Fruit fly (Drosophila melanogaster) whole organism, embryonic: ENCODE results near the gene Pss.
A peak's percentile ranks its signal among the peaks of the same experiment; 100 is the strongest.

Source experiments
- ATbp ChIP-seq: fragments of 200-800 bp; sonication (Bioruptor generic); optimal IDR thresholded peaks from 2 replicates; lab custom pipeline; 2017; ENCODE audit warnings: missing biosample characterization, mild to moderate bottlenecking, missing genetic modification characterization, missing genetic modification reagents
- B-H2 ChIP-seq: fragments of 200-800 bp; sonication (Bioruptor generic); optimal IDR thresholded peaks from 2 replicates; lab custom pipeline; 2018; ENCODE audit warnings: missing biosample characterization, mild to moderate bottlenecking, missing genetic modification characterization
- CG10321 ChIP-seq: fragments of 200-800 bp; sonication (Bioruptor generic); IDR thresholded peaks from 2 replicates; pipeline ENCODE4 v1.3.6; 2022; ENCODE audit warnings: missing biosample characterization, missing genetic modification characterization
- CG10366 ChIP-seq: fragments of 200-800 bp; sonication (Bioruptor generic); IDR thresholded peaks from 2 replicates; pipeline ENCODE4 v1.3.6; 2022; ENCODE audit warnings: missing biosample characterization, missing genetic modification characterization
- CG13296 ChIP-seq: fragments of 200-800 bp; sonication (Bioruptor generic); optimal IDR thresholded peaks from 3 replicates; lab custom pipeline; 2018; ENCODE audit warnings: missing biosample characterization, mild to moderate bottlenecking, missing genetic modification characterization
- CG15011 ChIP-seq: fragments of 200-800 bp; sonication (Bioruptor generic); optimal IDR thresholded peaks from 3 replicates; lab custom pipeline; 2018; ENCODE audit warnings: missing biosample characterization, mild to moderate bottlenecking, missing genetic modification characterization
- CG15269 ChIP-seq: fragments of 200-800 bp; sonication (Bioruptor generic); optimal IDR thresholded peaks from 2 replicates; lab custom pipeline; 2018; ENCODE audit warnings: missing biosample characterization, mild to moderate bottlenecking, missing genetic modification characterization, moderate library complexity
- CG15514 ChIP-seq: fragments of 200-800 bp; sonication (Bioruptor generic); optimal IDR thresholded peaks from 3 replicates; lab custom pipeline; 2017; ENCODE audit warnings: missing biosample characterization, missing genetic modification characterization, mild to moderate bottlenecking, moderate library complexity, missing genetic modification reagents
- CG1647 ChIP-seq: fragments of 200-800 bp; sonication (Bioruptor generic); optimal IDR thresholded peaks from 3 replicates; lab custom pipeline; 2016; ENCODE audit warnings: missing biosample characterization, missing genetic modification characterization
- CG17385 ChIP-seq: fragments of 200-800 bp; sonication (Bioruptor generic); optimal IDR thresholded peaks from 3 replicates; lab custom pipeline; 2018; ENCODE audit warnings: missing biosample characterization, mild to moderate bottlenecking, missing genetic modification characterization
- CG17568 ChIP-seq: fragments of 200-800 bp; sonication (Bioruptor generic); optimal IDR thresholded peaks from 2 replicates; lab custom pipeline; 2018; ENCODE audit warnings: missing biosample characterization, mild to moderate bottlenecking, missing genetic modification characterization, moderate library complexity
- CG18011 ChIP-seq: fragments of 200-800 bp; sonication (Bioruptor generic); optimal IDR thresholded peaks from 2 replicates; lab custom pipeline; 2017; ENCODE audit warnings: missing biosample characterization, missing genetic modification characterization, mild to moderate bottlenecking, moderate library complexity, missing genotype
- CG1832 ChIP-seq: fragments of 200-800 bp; sonication (Bioruptor generic); optimal IDR thresholded peaks from 2 replicates; lab custom pipeline; 2017; ENCODE audit warnings: missing biosample characterization, mild to moderate bottlenecking, missing genetic modification characterization, inconsistent platforms
- CG2202 ChIP-seq: fragments of 200-800 bp; sonication (Bioruptor generic); optimal IDR thresholded peaks from 2 replicates; lab custom pipeline; 2018; ENCODE audit warnings: missing biosample characterization, mild to moderate bottlenecking, missing genetic modification characterization
- CG31224 ChIP-seq: fragments of 200-800 bp; sonication (Bioruptor generic); IDR thresholded peaks from 2 replicates; pipeline ENCODE4 v1.3.6; 2022; ENCODE audit warnings: missing biosample characterization, missing genetic modification characterization
- CG32532 ChIP-seq: fragments of 200-800 bp; sonication (Bioruptor generic); IDR thresholded peaks from 2 replicates; pipeline ENCODE4 v1.3.6; 2022; ENCODE audit warnings: missing biosample characterization, missing genetic modification characterization
- CG3407 ChIP-seq: fragments of 200-800 bp; sonication (Bioruptor generic); optimal IDR thresholded peaks from 2 replicates; lab custom pipeline; 2018; ENCODE audit warnings: missing biosample characterization, mild to moderate bottlenecking, missing genetic modification characterization
- CG3838 ChIP-seq: fragments of 200-800 bp; sonication (Bioruptor generic); optimal IDR thresholded peaks from 3 replicates; lab custom pipeline; 2016; ENCODE audit warnings: missing biosample characterization, missing genetic modification characterization
- CG3847 ChIP-seq: fragments of 200-800 bp; sonication (Bioruptor generic); IDR thresholded peaks from 2 replicates; pipeline ENCODE4 v1.3.6; 2022; ENCODE audit warnings: missing biosample characterization, missing genetic modification characterization
- CG4617 ChIP-seq: fragments of 200-800 bp; sonication (Bioruptor generic); optimal IDR thresholded peaks from 3 replicates; lab custom pipeline; 2016; ENCODE audit warnings: missing biosample characterization, missing genetic modification characterization, borderline replicate concordance
- CG4854 ChIP-seq: fragments of 200-800 bp; sonication (Bioruptor generic); optimal IDR thresholded peaks from 2 replicates; lab custom pipeline; 2016; ENCODE audit warnings: missing biosample characterization, missing genetic modification characterization, inconsistent platforms
- CG6272 ChIP-seq: fragments of 200-800 bp; sonication (Bioruptor generic); IDR thresholded peaks from 2 replicates; pipeline ENCODE4 v1.3.6; 2022; ENCODE audit warnings: missing biosample characterization, missing genetic modification characterization
- CG6765 ChIP-seq: fragments of 200-800 bp; sonication (Bioruptor generic); optimal IDR thresholded peaks from 3 replicates; lab custom pipeline; 2017; ENCODE audit warnings: missing biosample characterization, mild to moderate bottlenecking, missing genetic modification characterization
- CG7271 ChIP-seq: fragments of 200-800 bp; sonication (Bioruptor generic); optimal IDR thresholded peaks from 2 replicates; lab custom pipeline; 2018; ENCODE audit warnings: missing biosample characterization, mild to moderate bottlenecking, missing genetic modification characterization, moderate library complexity
- CG7786 ChIP-seq: fragments of 200-800 bp; sonication (Bioruptor generic); optimal IDR thresholded peaks from 2 replicates; lab custom pipeline; 2016; ENCODE audit warnings: missing biosample characterization, missing genetic modification characterization
- CG8089 ChIP-seq: fragments of 200-800 bp; sonication (Bioruptor generic); optimal IDR thresholded peaks from 3 replicates; lab custom pipeline; 2016; ENCODE audit warnings: missing biosample characterization, missing genetic modification characterization
- CG8765 ChIP-seq: fragments of 200-800 bp; sonication (Bioruptor generic); IDR thresholded peaks from 2 replicates; pipeline ENCODE4 v1.3.6; 2022; ENCODE audit warnings: missing biosample characterization, missing genetic modification characterization
- Doc3 ChIP-seq: fragments of 200-800 bp; sonication (Bioruptor generic); IDR thresholded peaks from 3 replicates; pipeline ENCODE4 v1.3.6; 2022; ENCODE audit warnings: missing biosample characterization, missing genetic modification characterization; ENCODE audit not compliant: partially characterized antibody
- Drgx ChIP-seq: fragments of 200-800 bp; sonication (Bioruptor generic); IDR thresholded peaks from 2 replicates; pipeline ENCODE4 v1.3.6; 2022; ENCODE audit warnings: missing biosample characterization, missing genetic modification characterization
- Fer3 ChIP-seq: fragments of 200-800 bp; sonication (Bioruptor generic); optimal IDR thresholded peaks from 2 replicates; lab custom pipeline; 2018; ENCODE audit warnings: missing biosample characterization, mild to moderate bottlenecking, missing genetic modification characterization, moderate library complexity
- Med ChIP-seq: fragments of 200-800 bp; sonication (Bioruptor generic); peaks from one replicate; lab custom pipeline; 2016; ENCODE audit warnings: missing biosample characterization, missing genetic modification characterization, mild to moderate bottlenecking, inconsistent platforms, moderate library complexity
- NFAT ChIP-seq: fragments of 200-800 bp; sonication (Bioruptor generic); IDR thresholded peaks from 2 replicates; pipeline ENCODE4 v1.3.6; 2022; ENCODE audit warnings: missing biosample characterization, missing genetic modification characterization
- Nf-YA ChIP-seq: fragments of 200-800 bp; sonication (Bioruptor generic); IDR thresholded peaks from 2 replicates; pipeline ENCODE4 v1.3.6; 2022; ENCODE audit warnings: missing biosample characterization, missing genetic modification characterization
- Oaz ChIP-seq: fragments of 200-800 bp; sonication (Bioruptor generic); IDR thresholded peaks from 2 replicates; pipeline ENCODE4 v1.3.6; 2022; ENCODE audit warnings: missing biosample characterization, missing genetic modification characterization
- Pdp1 ChIP-seq, 2 experiments: fragments of 200-800 bp; sonication (Bioruptor generic); optimal IDR thresholded peaks; 3 replicates each; lab custom pipeline; 2016; ENCODE audit warnings: missing biosample characterization in 2 of 2, missing genetic modification characterization in 2 of 2, mild to moderate bottlenecking in 1 of 2, moderate library complexity in 1 of 2
- Ravus ChIP-seq: fragments of 200-800 bp; sonication (Bioruptor generic); IDR thresholded peaks from 2 replicates; pipeline ENCODE4 v1.3.6; 2022; ENCODE audit warnings: missing biosample characterization, missing genetic modification characterization
- Rfx ChIP-seq: fragments of 200-800 bp; sonication (Bioruptor generic); IDR thresholded peaks from 2 replicates; pipeline ENCODE4 v1.3.6; 2022; ENCODE audit warnings: missing biosample characterization, missing genetic modification characterization
- abd-A ChIP-seq: fragments of 200-800 bp; sonication (Bioruptor generic); optimal IDR thresholded peaks from 3 replicates; lab custom pipeline; 2019; ENCODE audit warnings: missing biosample characterization, mild to moderate bottlenecking, missing genetic modification characterization, moderate library complexity
- aop ChIP-seq: fragments of 200-800 bp; sonication (Bioruptor generic); IDR thresholded peaks from 2 replicates; pipeline ENCODE4 v1.3.6; 2022; ENCODE audit warnings: missing biosample characterization, missing genetic modification characterization
- ara ChIP-seq: fragments of 200-800 bp; sonication (Bioruptor generic); IDR thresholded peaks from 2 replicates; pipeline ENCODE4 v1.3.6; 2022; ENCODE audit warnings: missing biosample characterization, missing genetic modification characterization
- cato ChIP-seq: fragments of 200-800 bp; sonication (Bioruptor generic); optimal IDR thresholded peaks from 2 replicates; lab custom pipeline; 2016; ENCODE audit warnings: missing biosample characterization, missing genetic modification characterization, borderline replicate concordance
- eve ChIP-seq, 2 experiments: fragments of >200 bp; optimal IDR thresholded peaks; 2 replicates each; lab custom pipeline; 2017; ENCODE audit warnings: missing biosample characterization in 2 of 2, missing genetic modification characterization in 2 of 2
- fd3F ChIP-seq: fragments of 200-800 bp; sonication (Bioruptor generic); optimal IDR thresholded peaks from 2 replicates; lab custom pipeline; 2018; ENCODE audit warnings: missing biosample characterization, mild to moderate bottlenecking, missing genetic modification characterization, moderate library complexity
- jing ChIP-seq: fragments of 200-800 bp; sonication (Bioruptor generic); optimal IDR thresholded peaks from 2 replicates; lab custom pipeline; 2018; ENCODE audit warnings: missing biosample characterization, mild to moderate bottlenecking, missing genetic modification characterization
- kni ChIP-seq: fragments of 200-800 bp; sonication (Bioruptor generic); optimal IDR thresholded peaks from 3 replicates; lab custom pipeline; 2017; ENCODE audit warnings: mild to moderate bottlenecking, missing biosample characterization, missing genetic modification reagents, missing genetic modification characterization
- nau ChIP-seq: fragments of 200-800 bp; sonication (Bioruptor generic); optimal IDR thresholded peaks from 3 replicates; lab custom pipeline; 2017; ENCODE audit warnings: missing biosample characterization, mild to moderate bottlenecking, missing genetic modification characterization, missing genetic modification reagents
- phol ChIP-seq: fragments of 200-800 bp; sonication (Bioruptor generic); optimal IDR thresholded peaks from 3 replicates; lab custom pipeline; 2018; ENCODE audit warnings: missing biosample characterization, mild to moderate bottlenecking, missing genetic modification characterization, moderate library complexity
- sens ChIP-seq: fragments of 200-800 bp; sonication (Bioruptor generic); peaks from one replicate; lab custom pipeline; 2016; ENCODE audit warnings: missing biosample characterization, missing genetic modification characterization
- tx ChIP-seq: fragments of 200-800 bp; sonication (Bioruptor generic); optimal IDR thresholded peaks from 2 replicates; lab custom pipeline; 2016; ENCODE audit warnings: missing biosample characterization, missing genetic modification characterization

Gene Pss

dm6 chr3L:20474789-20475208, 51.2 kb downstream of the Pss start (continued):
- TF ChIP-seq CG1832 (GFP tag; lab: Kevin White, UChicago) (no peak), CG8765 (no peak), NFAT (GFP tag; lab: Robert Waterston, UW) (no peak), ara (GFP tag; lab: Robert Waterston, UW) (no peak), Drgx (GFP tag; lab: Robert Waterston, UW) (no peak), CG2202 (peak; percentile 51)

dm6 chr3L:20474197-20474788, 51.7 kb downstream of the Pss start, which contains the start of gene isoQC:
Gene isoQC, plus strand, starts transcription at chr3L:20474466.
- TF ChIP-seq CG3847 (no peak), CG13296 (GFP tag; lab: Kevin White, UChicago) (no peak), Drgx (GFP tag; lab: Robert Waterston, UW) (no peak), kni (GFP tag; lab: Kevin White, UChicago) (no peak), CG3407 (GFP tag; lab: Kevin White, UChicago) (no peak), fd3F (GFP tag; lab: Kevin White, UChicago) (no peak), eve (GFP tag; optimal IDR thresholded peaks at IDR 0.05; lab: Kevin White, UChicago) (peak in 1 of 2 experiments; percentile 86), CG32532 (GFP tag; lab: Robert Waterston, UW) (no peak), Rfx (GFP tag; lab: Robert Waterston, UW) (no peak), Doc3 (GFP tag; lab: Robert Waterston, UW) (no peak), CG7271 (tag; lab: Kevin White, UChicago) (no peak), CG1647 (GFP tag; lab: Kevin White, UChicago) (no peak), CG6272 (GFP tag; lab: Robert Waterston, UW) (no peak), CG15514 (GFP tag; lab: Kevin White, UChicago) (no peak), CG3838 (GFP tag; lab: Kevin White, UChicago) (peak; percentile 53), CG10321 (GFP tag; lab: Robert Waterston, UW) (no peak), CG17385 (GFP tag; lab: Kevin White, UChicago) (no peak), CG8089 (GFP tag; lab: Kevin White, UChicago) (no peak), CG15269 (tag; lab: Kevin White, UChicago) (no peak), Pdp1 (GFP tag; optimal IDR thresholded peaks at IDR 0.05; lab: Kevin White, UChicago) (peak in 1 of 2 experiments; percentile 99), CG31224 (no peak), phol (tag; lab: Kevin White, UChicago) (no peak), Nf-YA (GFP tag; lab: Robert Waterston, UW) (no peak), CG4617 (no peak), CG2202 (no peak), CG6765 (no peak), cato (GFP tag; lab: Kevin White, UChicago) (no peak), CG15011 (GFP tag; lab: Kevin White, UChicago) (no peak), jing (no peak), CG4854 (no peak), ATbp (GFP tag; lab: Kevin White, UChicago) (no peak), CG18011 (GFP tag; lab: Kevin White, UChicago) (no peak), aop (no peak), abd-A (tag; lab: Kevin White, UChicago) (no peak), CG10366 (GFP tag; lab: Robert Waterston, UW) (no peak), Oaz (GFP tag; lab: Robert Waterston, UW) (no peak), CG17568 (peak; percentile 75), Fer3 (no peak), Med (GFP tag; lab: Kevin White, UChicago) (peak; percentile 19), B-H2 (GFP tag; lab: Kevin White, UChicago) (no peak), nau (GFP tag; lab: Kevin White, UChicago) (no peak), CG7786 (GFP tag; lab: Kevin White, UChicago) (no peak), tx (no peak), sens (peak; percentile 37), Ravus (GFP tag; lab: Robert Waterston, UW) (no peak)
